Worm (Caenorhabditis elegans) whole organism, L3 larva: ENCODE measurements around the gene F20B6.10.

Experiments
- R02D3.7 ChIP-seq: fragments of 150-350 bp; optimal IDR thresholded peaks from 2 replicates; lab custom pipeline; 2014; ENCODE audit warnings: missing biosample characterization, missing genetic modification characterization
- ZK546.5 ChIP-seq: sonication (generic microtip); optimal IDR thresholded peaks from 2 replicates; lab custom pipeline; 2017; ENCODE audit warnings: missing biosample characterization, missing genetic modification characterization
- aly-2 ChIP-seq: fragments of 150-350 bp; optimal IDR thresholded peaks from 2 replicates; lab custom pipeline; 2014; ENCODE audit warnings: missing biosample characterization, missing genetic modification characterization
- ama-1 ChIP-seq: fragments of 150-350 bp; optimal IDR thresholded peaks from 2 replicates; lab custom pipeline; 2018
- ceh-16 ChIP-seq: sonication (generic microtip); optimal IDR thresholded peaks from 2 replicates; lab custom pipeline; 2017; ENCODE audit warnings: missing biosample characterization, missing genetic modification characterization
- ceh-28 ChIP-seq: fragments of 150-350 bp; optimal IDR thresholded peaks from 2 replicates; lab custom pipeline; 2014; ENCODE audit warnings: missing biosample characterization, missing genetic modification reagents, missing genetic modification characterization
- ceh-82 ChIP-seq: fragments of 150-350 bp; optimal IDR thresholded peaks from 2 replicates; lab custom pipeline; 2014; ENCODE audit warnings: missing biosample characterization, missing genetic modification characterization
- ceh-9 ChIP-seq: sonication (generic microtip); optimal IDR thresholded peaks from 2 replicates; lab custom pipeline; 2018; ENCODE audit warnings: missing biosample characterization, missing genetic modification characterization
- daf-12 ChIP-seq: fragments of 150-350 bp; optimal IDR thresholded peaks from 2 replicates; lab custom pipeline; 2014; ENCODE audit warnings: missing biosample characterization, missing genetic modification reagents, missing genetic modification characterization
- egl-27 ChIP-seq: sonication (generic microtip); optimal IDR thresholded peaks from 4 replicates; lab custom pipeline; 2017; ENCODE audit warnings: missing biosample characterization, missing genetic modification reagents, missing genetic modification characterization
- egl-5 ChIP-seq: fragments of 150-350 bp; optimal IDR thresholded peaks from 2 replicates; lab custom pipeline; 2017; ENCODE audit warnings: missing biosample characterization, missing genetic modification reagents, missing genetic modification characterization, inconsistent platforms
- elt-1 ChIP-seq: fragments of 150-350 bp; optimal IDR thresholded peaks from 2 replicates; lab custom pipeline; 2014; ENCODE audit warnings: missing biosample characterization, missing genetic modification characterization
- elt-2 ChIP-seq: sonication (generic microtip); optimal IDR thresholded peaks from 2 replicates; lab custom pipeline; 2016; ENCODE audit warnings: missing genetic modification reagents, mild to moderate bottlenecking, missing genetic modification characterization, missing compliant biosample characterization
- elt-3 ChIP-seq, 3 experiments: fragments of 150-350 bp in 1 of 3; sonication (generic microtip) in 2 of 3; optimal IDR thresholded peaks; 2 replicates in 2 of 3; 4 replicates in 1 of 3; lab custom pipeline; 2014 to 2017; ENCODE audit warnings: missing biosample characterization in 3 of 3, missing genetic modification characterization in 3 of 3
- eor-1 ChIP-seq, 2 experiments: fragments of 150-350 bp; optimal IDR thresholded peaks; 2 replicates each; lab custom pipeline; 2014 to 2018; ENCODE audit warnings: missing biosample characterization in 2 of 2, missing genetic modification characterization in 2 of 2
- fkh-10 ChIP-seq: sonication (generic microtip); optimal IDR thresholded peaks from 2 replicates; lab custom pipeline; 2017; ENCODE audit warnings: missing biosample characterization, missing genetic modification reagents, missing genetic modification characterization
- fkh-2 ChIP-seq: fragments of 150-350 bp; optimal IDR thresholded peaks from 2 replicates; lab custom pipeline; 2014; ENCODE audit warnings: missing biosample characterization, missing genetic modification reagents, missing genetic modification characterization
- fos-1 ChIP-seq: fragments of 150-350 bp; optimal IDR thresholded peaks from 2 replicates; lab custom pipeline; 2014; ENCODE audit warnings: missing biosample characterization, missing genetic modification characterization
- hmg-11 ChIP-seq: sonication (generic microtip); optimal IDR thresholded peaks from 2 replicates; lab custom pipeline; 2016; ENCODE audit warnings: missing genetic modification characterization, missing compliant biosample characterization
- jun-1 ChIP-seq: fragments of 150-350 bp; optimal IDR thresholded peaks from 2 replicates; lab custom pipeline; 2014; ENCODE audit warnings: missing biosample characterization, missing genetic modification reagents, missing genetic modification characterization
- lin-15B ChIP-seq: fragments of 150-350 bp; optimal IDR thresholded peaks from 2 replicates; lab custom pipeline; 2014; ENCODE audit warnings: missing biosample characterization, missing genetic modification characterization
- lin-39 ChIP-seq: fragments of 150-350 bp; optimal IDR thresholded peaks from 2 replicates; lab custom pipeline; 2018; ENCODE audit warnings: missing biosample characterization, missing genetic modification reagents, missing genetic modification characterization
- lsy-12 ChIP-seq: sonication (generic microtip); optimal IDR thresholded peaks from 2 replicates; lab custom pipeline; 2016; ENCODE audit warnings: mild to moderate bottlenecking, missing genetic modification characterization, missing compliant biosample characterization
- mdl-1 ChIP-seq: fragments of 150-350 bp; optimal IDR thresholded peaks from 2 replicates; lab custom pipeline; 2014; ENCODE audit warnings: missing biosample characterization, missing genetic modification characterization
- mml-1 ChIP-seq: fragments of 150-350 bp; sonication (generic microtip); optimal IDR thresholded peaks from 3 replicates; lab custom pipeline; 2014; ENCODE audit warnings: missing biosample characterization, missing genetic modification characterization
- nfya-1 ChIP-seq: sonication (generic microtip); optimal IDR thresholded peaks from 2 replicates; lab custom pipeline; 2017; ENCODE audit warnings: missing genetic modification characterization, mild to moderate bottlenecking, missing compliant biosample characterization, antibody characterized with exemption, moderate library complexity; ENCODE audit not compliant: insufficient read depth
- nhr-11 ChIP-seq: fragments of 150-350 bp; optimal IDR thresholded peaks from 2 replicates; lab custom pipeline; 2014; ENCODE audit warnings: missing biosample characterization, missing genetic modification characterization
- nhr-12 ChIP-seq: fragments of 150-350 bp; optimal IDR thresholded peaks from 2 replicates; lab custom pipeline; 2014; ENCODE audit warnings: missing biosample characterization, missing genetic modification characterization
- nhr-23 ChIP-seq: fragments of 150-350 bp; optimal IDR thresholded peaks from 2 replicates; lab custom pipeline; 2014; ENCODE audit warnings: missing biosample characterization, missing genetic modification reagents, missing genetic modification characterization
- nhr-237 ChIP-seq: fragments of 150-350 bp; optimal IDR thresholded peaks from 2 replicates; lab custom pipeline; 2014; ENCODE audit warnings: missing biosample characterization, missing genetic modification characterization
- nhr-25 ChIP-seq: sonication (generic microtip); optimal IDR thresholded peaks from 2 replicates; lab custom pipeline; 2017; ENCODE audit warnings: missing biosample characterization, missing genetic modification characterization
- nhr-28 ChIP-seq: fragments of 150-350 bp; optimal IDR thresholded peaks from 2 replicates; lab custom pipeline; 2014; ENCODE audit warnings: missing biosample characterization, missing genetic modification characterization
- nhr-43 ChIP-seq: sonication (generic microtip); optimal IDR thresholded peaks from 2 replicates; lab custom pipeline; 2016; ENCODE audit warnings: mild to moderate bottlenecking, missing genetic modification characterization, missing compliant biosample characterization; ENCODE audit not compliant: poor library complexity, severe bottlenecking
- nhr-67 ChIP-seq: fragments of 150-350 bp; optimal IDR thresholded peaks from 2 replicates; lab custom pipeline; 2014; ENCODE audit warnings: missing biosample characterization, missing genetic modification characterization
- nhr-76 ChIP-seq: fragments of 150-350 bp; sonication (generic microtip); optimal IDR thresholded peaks from 5 replicates; lab custom pipeline; 2014; ENCODE audit warnings: missing biosample characterization, missing genetic modification characterization
- nhr-77 ChIP-seq: fragments of 150-350 bp; optimal IDR thresholded peaks from 2 replicates; lab custom pipeline; 2014; ENCODE audit warnings: missing biosample characterization, missing genetic modification characterization
- pha-4 ChIP-seq: fragments of 150-350 bp; optimal IDR thresholded peaks from 2 replicates; lab custom pipeline; 2014; ENCODE audit warnings: missing biosample characterization, missing genetic modification reagents, missing genetic modification characterization
- pqm-1 ChIP-seq: fragments of 150-350 bp; optimal IDR thresholded peaks from 2 replicates; lab custom pipeline; 2017; ENCODE audit warnings: missing biosample characterization, missing genetic modification characterization, inconsistent platforms
- sea-2 ChIP-seq: fragments of 150-350 bp; sonication (generic microtip); optimal IDR thresholded peaks from 4 replicates; lab custom pipeline; 2014; ENCODE audit warnings: missing biosample characterization, missing genetic modification reagents, missing genetic modification characterization
- skn-1 ChIP-seq: fragments of 150-350 bp; optimal IDR thresholded peaks from 2 replicates; lab custom pipeline; 2014; ENCODE audit warnings: missing biosample characterization, missing genetic modification characterization
- snpc-4 ChIP-seq: fragments of 150-350 bp; optimal IDR thresholded peaks from 2 replicates; lab custom pipeline; 2014; ENCODE audit warnings: missing biosample characterization, missing genetic modification characterization
- tbx-2 ChIP-seq: sonication (generic microtip); optimal IDR thresholded peaks from 2 replicates; lab custom pipeline; 2016; ENCODE audit warnings: mild to moderate bottlenecking, missing genetic modification characterization, missing compliant biosample characterization
- unc-39 ChIP-seq: sonication (generic microtip); optimal IDR thresholded peaks from 4 replicates; lab custom pipeline; 2017; ENCODE audit warnings: missing biosample characterization, missing genetic modification characterization
- unc-62 ChIP-seq: fragments of 150-350 bp; sonication (generic microtip); optimal IDR thresholded peaks from 4 replicates; lab custom pipeline; 2014; ENCODE audit warnings: missing biosample characterization, missing genetic modification reagents, missing genetic modification characterization
- zag-1 ChIP-seq: fragments of 150-350 bp; optimal IDR thresholded peaks from 2 replicates; lab custom pipeline; 2014; ENCODE audit warnings: missing biosample characterization, missing genetic modification characterization
- ztf-11 ChIP-seq: fragments of 150-350 bp; optimal IDR thresholded peaks from 2 replicates; lab custom pipeline; 2014; ENCODE audit warnings: missing biosample characterization, missing genetic modification characterization
- ztf-4 ChIP-seq: fragments of 150-350 bp; optimal IDR thresholded peaks from 2 replicates; lab custom pipeline; 2014; ENCODE audit warnings: missing biosample characterization, missing genetic modification characterization

F20B6.10 gene

ce11 chrX:4209131-4209530, 7.9 kb downstream of the F20B6.10 start (continued):
- TF ChIP-seq lin-39 (tag; lab: Kevin White, UChicago) (peak; percentile 99), egl-5 (tag; lab: Kevin White, UChicago) (peak; percentile 99), ztf-11 (tag; lab: Kevin White, UChicago) (peak; percentile 70), nhr-237 (tag; lab: Kevin White, UChicago) (peak; percentile 93), ZK546.5 (tag; lab: Kevin White, UChicago) (peak; percentile 62), nhr-11 (tag; lab: Kevin White, UChicago) (peak; percentile 97), nhr-43 (tag; lab: Kevin White, UChicago) (peak; percentile 99), ztf-4 (tag; lab: Kevin White, UChicago) (peak; percentile 94), ceh-9 (tag; lab: Kevin White, UChicago) (peak; percentile 95), nhr-76 (tag; lab: Kevin White, UChicago) (peak; percentile 93), elt-2 (tag; lab: Kevin White, UChicago) (peak; percentile 86), nhr-28 (tag; lab: Kevin White, UChicago) (peak; percentile 87), ceh-16 (tag; lab: Kevin White, UChicago) (peak; percentile 68), fkh-10 (GFP tag; lab: Kevin White, UChicago) (peak; percentile 97), unc-62 (GFP tag; lab: Kevin White, UChicago) (peak; percentile 97), ceh-82 (tag; lab: Kevin White, UChicago) (peak; percentile 99), R02D3.7 (tag; lab: Kevin White, UChicago) (peak; percentile 95), nhr-67 (tag; lab: Kevin White, UChicago) (peak; percentile 58), nhr-25 (tag; lab: Kevin White, UChicago) (peak; percentile 98), nhr-12 (tag; lab: Kevin White, UChicago) (peak; percentile 34), eor-1 (tag; optimal IDR thresholded peaks at IDR 0.05; lab: Kevin White, UChicago) (peak in 1 of 2 experiments; percentile 76), mdl-1 (tag; lab: Kevin White, UChicago) (peak; percentile 73)

ce11 chrX:4208495-4208894, 8.5 kb downstream of the F20B6.10 start:
- TF ChIP-seq ZK546.5 (tag; lab: Kevin White, UChicago) (no peak), egl-5 (tag; lab: Kevin White, UChicago) (no peak), jun-1 (peak; percentile 48), lin-15B (tag; lab: Kevin White, UChicago) (no peak), mdl-1 (tag; lab: Kevin White, UChicago) (no peak), aly-2 (tag; lab: Kevin White, UChicago) (no peak), ztf-11 (tag; lab: Kevin White, UChicago) (no peak), R02D3.7 (tag; lab: Kevin White, UChicago) (no peak), fkh-10 (GFP tag; lab: Kevin White, UChicago) (peak; percentile 8), ceh-16 (tag; lab: Kevin White, UChicago) (no peak), nhr-25 (tag; lab: Kevin White, UChicago) (peak; percentile 49), nhr-11 (tag; lab: Kevin White, UChicago) (peak; percentile 30), nhr-43 (tag; lab: Kevin White, UChicago) (peak; percentile 89), snpc-4 (tag; lab: Kevin White, UChicago) (no peak), tbx-2 (tag; lab: Kevin White, UChicago) (no peak), ama-1 (lab: Kevin White, UChicago) (no peak), ceh-9 (tag; lab: Kevin White, UChicago) (no peak), sea-2 (no peak), ztf-4 (tag; lab: Kevin White, UChicago) (no peak), nfya-1 (no peak), nhr-237 (tag; lab: Kevin White, UChicago) (no peak), nhr-23 (tag; lab: Kevin White, UChicago) (peak; percentile 69), nhr-67 (tag; lab: Kevin White, UChicago) (no peak), lin-39 (tag; lab: Kevin White, UChicago) (no peak), nhr-76 (tag; lab: Kevin White, UChicago) (no peak), fkh-2 (tag; lab: Kevin White, UChicago) (no peak), unc-39 (tag; lab: Kevin White, UChicago) (no peak), nhr-12 (tag; lab: Kevin White, UChicago) (no peak), fos-1 (tag; lab: Kevin White, UChicago) (no peak), elt-1 (tag; lab: Kevin White, UChicago) (no peak), hmg-11 (tag; lab: Kevin White, UChicago) (no peak), daf-12 (tag; lab: Kevin White, UChicago) (no peak), nhr-77 (tag; lab: Kevin White, UChicago) (peak; percentile 82), lsy-12 (tag; lab: Kevin White, UChicago) (no peak), egl-27 (no peak), nhr-28 (tag; lab: Kevin White, UChicago) (no peak), unc-62 (GFP tag; lab: Kevin White, UChicago) (no peak), elt-3 (tag; optimal IDR thresholded peaks at IDR 0.05; lab: Kevin White, UChicago) (peak in 1 of 3 experiments; percentile 86), skn-1 (tag; lab: Kevin White, UChicago) (peak; percentile 79), zag-1 (tag; lab: Kevin White, UChicago) (no peak), mml-1 (tag; lab: Kevin White, UChicago) (no peak), ceh-82 (tag; lab: Kevin White, UChicago) (no peak), elt-2 (tag; lab: Kevin White, UChicago) (peak; percentile 5), pha-4 (tag; lab: Kevin White, UChicago) (peak; percentile 45), ceh-28 (tag; lab: Kevin White, UChicago) (no peak), pqm-1 (tag; lab: Kevin White, UChicago) (peak; percentile 60), eor-1 (tag; optimal IDR thresholded peaks at IDR 0.05; lab: Kevin White, UChicago) (no peak)
- TF ChIP-seq, all 47 proteins: peak for 12
